Worm (Caenorhabditis elegans) whole organism, midembryonic: Measurements from ENCODE around the gene Y53G8AM.8.

Experiments
- flt-1 ChIP-seq: fragments of 200-800 bp; sonication (Bioruptor generic); IDR thresholded peaks from 2 replicates; pipeline ENCODE4 v1.3.6; 2022; ENCODE audit warnings: missing genetic modification characterization, missing compliant biosample characterization
- klf-2 ChIP-seq: fragments of 200-800 bp; sonication (Bioruptor generic); conservative IDR thresholded peaks from 2 replicates; pipeline ENCODE4 v1.3.6; 2022; ENCODE audit warnings: missing genetic modification reagents, missing genetic modification characterization, missing compliant biosample characterization
- med-1 ChIP-seq: sonication (generic microtip); optimal IDR thresholded peaks from 2 replicates; lab custom pipeline; 2017; ENCODE audit warnings: missing genetic modification characterization, mild to moderate bottlenecking, missing compliant biosample characterization, antibody characterized with exemption, missing genetic modification reagents; ENCODE audit not compliant: insufficient read depth
- tab-1 ChIP-seq: fragments of 200-800 bp; sonication (Bioruptor generic); IDR thresholded peaks from 2 replicates; pipeline ENCODE4 v1.3.6; 2022; ENCODE audit warnings: missing genetic modification characterization, missing compliant biosample characterization
- ztf-23 ChIP-seq: fragments of 200-800 bp; sonication (Bioruptor generic); IDR thresholded peaks from 2 replicates; pipeline ENCODE4 v1.3.6; 2022; ENCODE audit warnings: missing genetic modification reagents, missing genetic modification characterization, missing compliant biosample characterization
- ztf-29 ChIP-seq: fragments of 200-800 bp; sonication (Bioruptor generic); IDR thresholded peaks from 2 replicates; pipeline ENCODE4 v1.3.6; 2022; ENCODE audit warnings: missing genetic modification reagents, missing genetic modification characterization, missing compliant biosample characterization

ce11 chrIII:3250596-3251112 is 27.9 kb downstream of the Y53G8AM.8 start, which contains the start of gene Y53G8AL.4:
- TF ChIP-seq ztf-29 (GFP tag; lab: Robert Waterston, UW) (no peak), klf-2 (GFP tag; lab: Robert Waterston, UW) (no peak), flt-1 (GFP tag; lab: Robert Waterston, UW) (no peak), med-1 (no peak), tab-1 (GFP tag; lab: Robert Waterston, UW) (no peak), ztf-23 (GFP tag; lab: Robert Waterston, UW) (no peak)
